Worm (Caenorhabditis elegans): ENCODE results near the gene eak-4.

eak-4 gene

DNA sequence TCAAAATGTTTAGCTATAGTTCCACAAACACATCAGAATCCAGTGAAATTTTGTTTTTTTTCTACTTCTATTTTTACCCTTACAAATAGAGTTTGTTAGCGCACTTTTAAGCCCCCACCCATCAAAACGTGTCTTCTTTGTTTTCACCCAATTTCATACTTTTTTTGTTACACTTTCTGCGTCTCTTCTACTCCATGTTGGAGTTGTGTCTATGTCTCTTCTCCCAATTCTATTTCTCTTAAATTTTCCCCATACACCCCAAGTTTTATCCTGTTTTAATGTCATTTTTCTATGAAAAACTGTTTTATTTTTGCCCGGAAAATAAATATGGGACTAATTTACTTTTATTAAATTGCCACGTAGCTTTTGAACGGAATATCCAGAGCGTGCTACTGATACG, 20.1 kb upstream of the eak-4 start:
- peak; percentile 64; the same call in 1 of the 2 replicates for TF ChIP-seq hmg-1.2 (GFP tag; IDR thresholded peaks at IDR 0.05)
- TF ChIP-seq F55B11.4 (tag; optimal IDR thresholded peaks at IDR 0.05; ENCODE audit: borderline replicate concordance, insufficient read depth): no peak

DNA sequence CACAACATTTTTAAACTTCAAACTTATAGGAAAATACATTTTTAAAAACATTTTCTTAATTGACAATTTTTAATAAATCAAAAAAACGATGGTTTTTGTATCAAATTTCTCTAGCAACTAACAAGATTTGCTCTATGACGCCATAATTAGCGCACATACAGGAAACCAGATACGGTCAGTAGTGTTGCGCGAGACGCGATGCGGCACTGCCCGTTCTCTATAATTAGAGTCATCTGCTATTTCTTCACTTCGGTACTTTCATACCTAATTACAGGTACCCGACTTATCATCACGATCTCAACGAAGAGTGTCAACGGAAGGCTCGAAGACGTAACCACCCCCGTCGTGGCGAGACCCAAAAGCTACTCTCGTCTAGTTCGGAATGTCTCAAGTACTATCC, 19.3 kb upstream of the eak-4 start:
- no peak for TF ChIP-seq egl-18 (GFP tag; IDR thresholded peaks at IDR 0.05)

DNA sequence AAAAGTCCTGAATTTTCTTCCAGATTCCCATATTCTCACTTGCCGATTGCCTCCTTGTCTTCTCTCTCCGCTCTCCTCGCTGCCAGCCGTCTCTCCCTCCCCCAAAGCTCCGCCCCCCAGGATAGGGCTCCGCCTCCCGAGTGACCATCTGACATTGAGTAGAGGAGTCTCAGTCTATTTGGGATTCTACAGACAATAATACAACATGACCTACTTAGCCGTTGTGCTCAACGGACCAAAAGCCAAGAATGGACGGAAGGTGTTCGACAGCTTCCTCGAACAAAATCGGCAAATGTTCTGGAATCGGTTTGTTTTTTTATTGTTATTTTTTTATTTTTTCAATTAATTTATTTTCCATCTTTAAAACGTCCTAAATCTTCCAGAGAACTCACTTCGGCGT, 16.7 kb upstream of the eak-4 start, which contains the start of gene ham-1:
Gene ham-1, plus strand, starts transcription at position 173 of the 400 bp plus-strand sequence.
- TF ChIP-seq nhr-120 (GFP tag; IDR thresholded peaks at IDR 0.05) (no peak), egrh-3 (GFP tag; IDR thresholded peaks at IDR 0.05) (peak; percentile 23; the same call in 1 of the 2 replicates)

DNA sequence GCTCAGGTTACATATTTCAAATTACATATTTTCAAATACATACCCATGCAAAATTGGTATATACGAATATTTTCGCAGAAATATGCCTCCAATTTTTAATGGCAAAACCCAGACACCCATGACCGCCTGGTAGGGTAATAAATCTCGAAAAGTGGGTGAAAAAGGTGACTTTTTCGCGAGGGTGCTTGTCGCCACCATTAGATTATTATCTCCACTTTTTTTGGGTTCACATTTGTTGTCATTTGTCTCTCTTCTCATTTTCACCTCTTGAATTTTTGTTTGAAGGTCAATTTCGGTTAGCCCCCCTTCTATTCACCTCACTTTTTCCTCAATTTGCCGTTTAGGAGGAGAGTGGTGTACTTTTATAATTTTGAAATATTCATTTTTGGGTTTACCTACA, 14.9 kb upstream of the eak-4 start:
- TF ChIP-seq F39B2.1 (GFP tag; IDR thresholded peaks at IDR 0.05) (no peak), ccch-3 (GFP tag; optimal IDR thresholded peaks at IDR 0.05) (no peak), ama-1 (optimal IDR thresholded peaks at IDR 0.05) (no peak), ama-1 (GFP tag; optimal IDR thresholded peaks at IDR 0.05) (no peak), F37B4.10 (GFP tag; IDR thresholded peaks at IDR 0.05) (no peak), B0261.1 (tag; optimal IDR thresholded peaks at IDR 0.05) (no peak), madf-8 (GFP tag; conservative IDR thresholded peaks at IDR 0.05) (no peak), tlf-1 (GFP tag; optimal IDR thresholded peaks at IDR 0.05) (no peak), B0019.2 (GFP tag; conservative IDR thresholded peaks at IDR 0.05) (no peak), nfyb-1 (GFP tag; IDR thresholded peaks at IDR 0.05) (no peak), rec-8 (tag; optimal IDR thresholded peaks at IDR 0.05) (no peak), lin-26 (GFP tag; IDR thresholded peaks at IDR 0.05) (no peak), D2030.7 (GFP tag; IDR thresholded peaks at IDR 0.05) (no peak), F49E8.2 (tag; optimal IDR thresholded peaks at IDR 0.05; ENCODE audit: insufficient read depth) (no peak), mxl-1 (tag; optimal IDR thresholded peaks at IDR 0.05) (no peak), K12H6.12 (tag; optimal IDR thresholded peaks at IDR 0.05) (no peak), hlh-12 (tag; optimal IDR thresholded peaks at IDR 0.05) (no peak), madf-6 (GFP tag; IDR thresholded peaks at IDR 0.05) (no peak), F10E7.11 (tag; optimal IDR thresholded peaks at IDR 0.05) (no peak), ztf-26 (tag; optimal IDR thresholded peaks at IDR 0.05) (no peak)

DNA sequence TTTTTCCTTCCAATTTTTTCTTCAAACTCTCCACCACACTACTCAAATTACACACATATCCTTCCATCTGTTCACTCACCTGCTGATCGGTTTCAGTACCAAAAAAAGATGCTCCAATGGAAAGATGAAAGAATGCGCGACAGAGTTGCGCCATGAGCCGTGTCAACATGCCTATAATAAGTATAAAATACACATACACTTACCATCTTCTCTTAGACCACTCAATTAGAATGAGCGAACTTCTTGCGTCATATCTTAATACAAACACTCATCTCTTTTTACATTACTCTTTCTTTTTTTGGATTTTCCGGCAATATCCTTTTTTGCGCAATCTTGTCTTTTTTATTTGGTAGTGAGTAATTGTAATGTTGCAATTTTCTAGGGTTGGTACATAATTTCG, 12.4 kb upstream of the eak-4 start:
- TF ChIP-seq F57C9.4 (tag; optimal IDR thresholded peaks at IDR 0.05) (no peak), egl-18 (GFP tag; IDR thresholded peaks at IDR 0.05) (no peak), athp-1 (tag; optimal IDR thresholded peaks at IDR 0.05) (no peak), nfya-1 (tag; optimal IDR thresholded peaks at IDR 0.05; ENCODE audit: borderline replicate concordance, insufficient read depth) (no peak), sdz-38 (tag; optimal IDR thresholded peaks at IDR 0.05) (no peak), snpc-1.3 (tag; optimal IDR thresholded peaks at IDR 0.05; ENCODE audit: insufficient read depth) (no peak), bed-2 (GFP tag; IDR thresholded peaks at IDR 0.05) (no peak), lin-35 (GFP tag; optimal IDR thresholded peaks at IDR 0.05) (no peak), K12H6.12 (tag; optimal IDR thresholded peaks at IDR 0.05) (no peak), Y56A3A.18 (GFP tag; IDR thresholded peaks at IDR 0.05) (no peak), lag-1 (GFP tag; IDR thresholded peaks at IDR 0.05) (no peak), pha-4 (tag; optimal IDR thresholded peaks at IDR 0.05) (no peak), ztf-25 (GFP tag; IDR thresholded peaks at IDR 0.05) (no peak), repo-1 (tag; optimal IDR thresholded peaks at IDR 0.05) (no peak), B0019.2 (GFP tag; conservative IDR thresholded peaks at IDR 0.05) (no peak), egl-44 (GFP tag; IDR thresholded peaks at IDR 0.05) (no peak), nfya-2 (GFP tag; IDR thresholded peaks at IDR 0.05) (no peak), zim-3 (tag; optimal IDR thresholded peaks at IDR 0.05) (no peak), B0261.1 (tag; optimal IDR thresholded peaks at IDR 0.05) (no peak)

Data from whole organism, young adult.